Worm (Caenorhabditis elegans) whole organism, mixed stage, embryonic: ENCODE measurements around the gene F13A7.11.

ENCODE experiments used
- ces-1 ChIP-seq: fragments of 150-350 bp; optimal IDR thresholded peaks from 2 replicates; lab custom pipeline; 2014; ENCODE audit warnings: missing biosample characterization, missing genetic modification reagents, missing genetic modification characterization
- drap-1 ChIP-seq: fragments of 200-800 bp; sonication (Bioruptor generic); optimal IDR thresholded peaks from 3 replicates; lab custom pipeline; 2018; ENCODE audit warnings: mild to moderate bottlenecking, missing genetic modification characterization, missing compliant biosample characterization

- TF ChIP-seq ces-1 (GFP tag; lab: Kevin White, UChicago), result no peak
- TF ChIP-seq drap-1 (GFP tag; lab: Kevin White, UChicago), result no peak
These were observed 38.3 kb downstream of the F13A7.11 start for ce11 chrV:16356798-16357197.
